Worm (Caenorhabditis elegans) whole organism, L4 larva: ENCODE results near the gene sre-15.

Experiments
- D1046.2 ChIP-seq: fragments of 200-800 bp; sonication (Bioruptor generic); IDR thresholded peaks from 2 replicates; pipeline ENCODE4 v1.3.6; 2022; ENCODE audit warnings: missing genetic modification characterization, missing compliant biosample characterization
- Y48G9A.11 ChIP-seq: fragments of 200-800 bp; sonication (Bioruptor generic); IDR thresholded peaks from 2 replicates; pipeline ENCODE4 v1.3.6; 2022; ENCODE audit warnings: missing genetic modification reagents, missing genetic modification characterization, missing compliant biosample characterization
- aha-1 ChIP-seq: fragments of 150-350 bp; peaks from one replicate; lab custom pipeline; 2014; ENCODE audit warnings: missing biosample characterization, missing genetic modification characterization
- arid-1 ChIP-seq: fragments of 200-800 bp; sonication (Bioruptor generic); conservative IDR thresholded peaks from 2 replicates; pipeline ENCODE4 v1.3.6; 2022; ENCODE audit warnings: missing genetic modification reagents, missing genetic modification characterization, missing compliant biosample characterization
- ceh-62 ChIP-seq: sonication (generic microtip); optimal IDR thresholded peaks from 2 replicates; lab custom pipeline; 2017; ENCODE audit warnings: missing biosample characterization, missing genetic modification characterization
- ces-1 ChIP-seq: fragments of 150-350 bp; sonication (generic microtip); optimal IDR thresholded peaks from 4 replicates; lab custom pipeline; 2014; ENCODE audit warnings: missing biosample characterization, missing genetic modification reagents, missing genetic modification characterization
- dpl-1 ChIP-seq: fragments of 150-350 bp; optimal IDR thresholded peaks from 2 replicates; lab custom pipeline; 2014; ENCODE audit warnings: missing biosample characterization, missing genetic modification reagents, missing genetic modification characterization
- dve-1 ChIP-seq: sonication (generic microtip); optimal IDR thresholded peaks from 2 replicates; lab custom pipeline; 2017; ENCODE audit warnings: antibody characterized with exemption, mild to moderate bottlenecking, missing genetic modification characterization, missing compliant biosample characterization; ENCODE audit not compliant: insufficient read depth
- hlh-11 ChIP-seq: fragments of 200-800 bp; sonication (Bioruptor generic); optimal IDR thresholded peaks from 2 replicates; lab custom pipeline; 2018; ENCODE audit warnings: mild to moderate bottlenecking, missing genetic modification characterization, missing compliant biosample characterization
- mxl-2 ChIP-seq: fragments of 200-800 bp; sonication (Bioruptor generic); conservative IDR thresholded peaks from 2 replicates; pipeline ENCODE4 v1.3.6; 2022; ENCODE audit warnings: missing genetic modification reagents, missing genetic modification characterization, missing compliant biosample characterization
- nhr-10 ChIP-seq: fragments of 150-350 bp; optimal IDR thresholded peaks from 2 replicates; lab custom pipeline; 2014; ENCODE audit warnings: missing biosample characterization, missing genetic modification characterization
- nhr-28 ChIP-seq: fragments of 150-350 bp; optimal IDR thresholded peaks from 2 replicates; lab custom pipeline; 2014; ENCODE audit warnings: missing biosample characterization, missing genetic modification characterization
- nhr-42 ChIP-seq: fragments of 200-800 bp; sonication (Bioruptor generic); IDR thresholded peaks from 2 replicates; pipeline ENCODE4 v1.3.6; 2022; ENCODE audit warnings: missing genetic modification characterization, missing compliant biosample characterization
- nhr-77 ChIP-seq: fragments of 150-350 bp; optimal IDR thresholded peaks from 2 replicates; lab custom pipeline; 2014; ENCODE audit warnings: missing biosample characterization, missing genetic modification characterization
- rbr-2 ChIP-seq: sonication (generic microtip); optimal IDR thresholded peaks from 2 replicates; lab custom pipeline; 2016; ENCODE audit warnings: missing genotype, missing genetic modification characterization, missing compliant biosample characterization
- snpc-1.2 ChIP-seq: fragments of 200-800 bp; sonication (Bioruptor generic); IDR thresholded peaks from 2 replicates; pipeline ENCODE4 v1.3.6; 2022; ENCODE audit warnings: missing genetic modification reagents, missing genetic modification characterization, missing compliant biosample characterization
- spr-3 ChIP-seq: fragments of 200-800 bp; sonication (Bioruptor generic); optimal IDR thresholded peaks from 2 replicates; lab custom pipeline; 2018; ENCODE audit warnings: mild to moderate bottlenecking, missing genetic modification characterization, missing compliant biosample characterization
- tra-1 ChIP-seq: fragments of 200-800 bp; sonication (Bioruptor generic); IDR thresholded peaks from 2 replicates; pipeline ENCODE4 v1.3.6; 2022; ENCODE audit warnings: missing genetic modification reagents, missing genetic modification characterization, missing compliant biosample characterization
- unc-130 ChIP-seq: sonication (generic microtip); optimal IDR thresholded peaks from 2 replicates; lab custom pipeline; 2016; ENCODE audit warnings: missing genetic modification reagents, missing genetic modification characterization, missing compliant biosample characterization
- unc-39 ChIP-seq: sonication (generic microtip); optimal IDR thresholded peaks from 2 replicates; lab custom pipeline; 2017; ENCODE audit warnings: missing biosample characterization, missing genetic modification characterization
- unc-62 ChIP-seq, 3 experiments: fragments of 150-350 bp in 1 of 3; sonication (generic microtip); optimal IDR thresholded peaks in 2 of 3; peaks in 1 of 3; 1 replicate in 1 of 3; 2 replicates in 2 of 3; lab custom pipeline; 2014 to 2017; ENCODE audit warnings: missing biosample characterization in 3 of 3, missing genetic modification characterization in 3 of 3, missing genetic modification reagents in 3 of 3, missing genotype in 1 of 3
- zag-1 ChIP-seq: fragments of 150-350 bp; optimal IDR thresholded peaks from 2 replicates; lab custom pipeline; 2014; ENCODE audit warnings: missing biosample characterization, missing genetic modification characterization

The sre-15 gene

DNA sequence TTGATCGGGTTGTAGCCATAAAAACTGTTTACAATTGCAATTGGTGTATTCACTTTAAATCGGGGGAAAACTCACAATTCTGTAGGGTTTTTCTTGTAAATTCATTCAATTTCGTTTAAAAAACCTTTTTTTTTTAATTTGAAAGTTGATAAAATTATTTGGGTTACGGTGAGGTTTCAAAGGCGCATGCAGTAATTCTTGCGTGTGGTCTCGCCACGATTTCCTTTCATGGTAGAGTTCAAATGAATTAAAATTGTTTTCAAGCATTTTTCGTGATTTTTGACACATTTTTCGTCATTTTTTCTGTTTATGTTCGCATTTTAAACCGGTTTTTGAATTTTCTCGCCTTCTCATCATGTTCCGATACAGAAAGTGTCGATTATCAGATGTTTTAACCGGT lies 49.9 kb downstream of the sre-15 start:
- peak; percentile 41 for TF ChIP-seq unc-130 (GFP tag; lab: Kevin White, UChicago)
- TF ChIP-seq Y48G9A.11 (GFP tag; lab: Robert Waterston, UW): peak; percentile 72; the same call in 1 of the 2 replicates
- TF ChIP-seq mxl-2: no peak
- peak; percentile 39; the same call in 1 of the 2 replicates for TF ChIP-seq snpc-1.2
- no peak for TF ChIP-seq nhr-10 (tag; lab: Kevin White, UChicago)

DNA sequence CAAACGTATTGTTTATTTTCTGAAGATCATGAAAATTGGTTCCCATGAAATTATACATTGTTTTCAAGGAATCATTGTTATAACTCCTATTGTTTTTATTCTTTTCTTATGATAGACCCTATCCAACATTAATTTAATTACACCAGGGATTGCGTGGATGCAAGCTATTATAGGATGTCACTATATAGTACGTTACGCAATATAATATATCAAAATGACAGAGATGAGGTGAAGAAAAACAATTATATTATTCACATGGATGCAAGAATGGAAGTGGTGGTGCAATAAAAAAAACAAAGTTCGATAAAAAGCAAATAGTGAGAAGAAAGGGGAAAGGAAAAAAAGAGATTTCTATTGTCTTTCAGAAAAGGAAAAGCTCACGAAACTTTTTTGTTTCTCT lies 51.3 kb downstream of the sre-15 start:
- TF ChIP-seq zag-1 (tag; lab: Kevin White, UChicago): no peak
- no peak for TF ChIP-seq arid-1 (GFP tag; lab: Robert Waterston, UW)
- no peak for TF ChIP-seq nhr-77 (tag; lab: Kevin White, UChicago)
- TF ChIP-seq spr-3: no peak
- no peak for TF ChIP-seq tra-1 (GFP tag; lab: Robert Waterston, UW)
- TF ChIP-seq dve-1 (tag; lab: Kevin White, UChicago): no peak
- no peak for TF ChIP-seq ceh-62
- TF ChIP-seq nhr-42 (GFP tag; lab: Robert Waterston, UW): no peak
- TF ChIP-seq D1046.2 (GFP tag; lab: Robert Waterston, UW): no peak
- TF ChIP-seq dpl-1 (GFP tag; lab: Kevin White, UChicago): no peak
- TF ChIP-seq ces-1 (GFP tag; lab: Kevin White, UChicago): no peak
- TF ChIP-seq rbr-2 (tag; lab: Kevin White, UChicago): no peak
- no peak for TF ChIP-seq aha-1 (tag; lab: Kevin White, UChicago)
- TF ChIP-seq nhr-28: no peak
- no peak for TF ChIP-seq unc-39 (tag; lab: Kevin White, UChicago)

DNA sequence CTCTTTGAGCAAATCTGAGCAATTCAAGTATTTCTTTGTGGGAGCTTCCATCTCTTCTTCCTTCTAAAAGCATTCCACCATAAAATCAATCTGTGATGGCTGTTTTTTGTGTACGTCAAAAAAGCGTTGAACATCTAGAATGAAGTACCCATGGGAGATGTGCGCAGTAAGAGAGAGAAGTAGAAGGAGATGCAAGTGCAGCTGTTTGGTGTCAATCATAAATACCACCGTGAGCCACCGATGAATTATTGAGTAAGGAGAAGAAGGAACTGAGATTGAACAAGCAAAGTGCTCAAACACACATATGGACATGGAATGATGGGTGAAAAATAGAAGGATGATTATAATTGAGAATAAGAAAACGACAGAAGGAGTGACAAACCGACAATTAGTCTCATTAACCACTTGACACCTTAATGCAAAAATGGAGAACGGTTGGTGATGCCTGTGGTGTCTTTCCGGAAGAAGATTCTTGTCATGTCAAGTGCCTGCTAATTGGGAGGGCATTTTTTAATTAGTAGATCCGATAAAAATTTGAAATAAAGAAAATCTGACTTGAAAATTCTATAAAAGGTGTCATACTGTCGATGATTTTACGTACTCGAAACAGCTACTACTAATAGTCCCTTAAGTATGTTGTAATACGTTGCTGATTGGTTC lies 52.4 kb downstream of the sre-15 start:
- TF ChIP-seq hlh-11 (tag; lab: Kevin White, UChicago) (no peak), aha-1 (tag; lab: Kevin White, UChicago) (peak; percentile 25), unc-62 (GFP tag; optimal IDR thresholded peaks at IDR 0.05 in 1 of 2; lab: Kevin White, UChicago) (peak in 1 of 2 experiments; percentile 98), unc-62 (tag; optimal IDR thresholded peaks at IDR 0.05; lab: Kevin White, UChicago) (no peak)
